Fruit fly (Drosophila melanogaster) whole organism, wandering third instar larva: Measurements from ENCODE around the gene Rpt5.

Experiments used
- CG32264 ChIP-seq: fragments of 200-800 bp; sonication (Bioruptor generic); optimal IDR thresholded peaks from 2 replicates; lab custom pipeline; 2016; ENCODE audit warnings: missing biosample characterization, missing genetic modification characterization
- CG9705 ChIP-seq: fragments of 200-800 bp; sonication (Bioruptor generic); optimal IDR thresholded peaks from 2 replicates; lab custom pipeline; 2018; ENCODE audit warnings: missing biosample characterization, mild to moderate bottlenecking, missing genetic modification characterization
- Dfd ChIP-seq: fragments of >200 bp; optimal IDR thresholded peaks from 2 replicates; lab custom pipeline; 2017; ENCODE audit warnings: missing biosample characterization, missing genetic modification characterization
- Dif ChIP-seq: fragments of 200-275, 200-300 bp; sonication (Bioruptor generic); optimal IDR thresholded peaks from 2 replicates; lab custom pipeline; 2018; ENCODE audit warnings: missing biosample characterization, missing genetic modification characterization; ENCODE audit not compliant: partially characterized antibody
- HLH106 ChIP-seq: fragments of 200-800 bp; optimal IDR thresholded peaks from 3 replicates; lab custom pipeline; 2019; ENCODE audit warnings: missing biosample characterization, mild to moderate bottlenecking, missing genetic modification characterization, moderate library complexity
- Hnf4 ChIP-seq: fragments of 200-800 bp; sonication (Bioruptor generic); optimal IDR thresholded peaks from 2 replicates; lab custom pipeline; 2016; ENCODE audit warnings: missing biosample characterization, mild to moderate bottlenecking, missing genetic modification characterization
- Hr83 ChIP-seq: fragments of 200-300 bp; sonication (Bioruptor generic); optimal IDR thresholded peaks from 2 replicates; lab custom pipeline; 2016; ENCODE audit warnings: missing biosample characterization, mild to moderate bottlenecking, missing genetic modification characterization, moderate library complexity; ENCODE audit not compliant: poor library complexity, severe bottlenecking
- Jra ChIP-seq: sonication (Bioruptor generic); optimal IDR thresholded peaks from 2 replicates; lab custom pipeline; 2016; ENCODE audit warnings: missing biosample characterization, missing genetic modification characterization
- Myc ChIP-seq: fragments of >200 bp; optimal IDR thresholded peaks from 2 replicates; lab custom pipeline; 2017
- OdsH ChIP-seq: fragments of 200-800 bp; sonication (Bioruptor generic); optimal IDR thresholded peaks from 2 replicates; lab custom pipeline; 2016; ENCODE audit warnings: missing biosample characterization, mild to moderate bottlenecking, missing genetic modification characterization
- Rel ChIP-seq, 2 experiments: fragments of 200-800 bp; sonication (Bioruptor generic) in 1 of 2; optimal IDR thresholded peaks; 2 replicates in 1 of 2; 3 replicates in 1 of 2; lab custom pipeline; 2016 to 2019; ENCODE audit warnings: mild to moderate bottlenecking in 2 of 2, missing biosample characterization in 2 of 2, missing genetic modification characterization in 2 of 2, moderate library complexity in 1 of 2
- Sp1 ChIP-seq: fragments of 200-800 bp; sonication (Bioruptor generic); optimal IDR thresholded peaks from 3 replicates; lab custom pipeline; 2019; ENCODE audit warnings: missing biosample characterization, mild to moderate bottlenecking, missing genetic modification characterization, moderate library complexity
- Vsx2 ChIP-seq: fragments of 200-300, 225-300 bp; sonication (Bioruptor generic); optimal IDR thresholded peaks from 2 replicates; lab custom pipeline; 2018; ENCODE audit warnings: missing biosample characterization, missing genetic modification characterization; ENCODE audit not compliant: partially characterized antibody
- br ChIP-seq: fragments of 200-800 bp; sonication (Bioruptor generic); optimal IDR thresholded peaks from 2 replicates; lab custom pipeline; 2016; ENCODE audit warnings: missing biosample characterization, missing genetic modification characterization
- brk ChIP-seq: fragments of 200-800 bp; sonication (Bioruptor generic); optimal IDR thresholded peaks from 2 replicates; lab custom pipeline; 2016; ENCODE audit warnings: missing biosample characterization, mild to moderate bottlenecking, missing genetic modification characterization
- dl ChIP-seq, 2 experiments: fragments of 175-275, 200-275 bp in 1 of 2; fragments of 200-275 bp in 1 of 2; sonication (Bioruptor generic); optimal IDR thresholded peaks; lab custom pipeline; 2018; ENCODE audit warnings: mild to moderate bottlenecking in 2 of 2, missing biosample characterization in 2 of 2, missing genetic modification characterization in 2 of 2, moderate library complexity in 2 of 2; ENCODE audit not compliant: partially characterized antibody in 2 of 2, insufficient read depth in 1 of 2
- dmrt93B ChIP-seq: fragments of 200-800 bp; sonication (Bioruptor generic); optimal IDR thresholded peaks from 2 replicates; lab custom pipeline; 2018; ENCODE audit warnings: missing biosample characterization, mild to moderate bottlenecking, missing genetic modification characterization
- dsf ChIP-seq: sonication (Bioruptor generic); optimal IDR thresholded peaks from 2 replicates; lab custom pipeline; 2016; ENCODE audit warnings: missing biosample characterization, missing genetic modification characterization, borderline replicate concordance
- ey ChIP-seq: fragments of 200-800 bp; sonication (Bioruptor generic); optimal IDR thresholded peaks from 2 replicates; lab custom pipeline; 2016; ENCODE audit warnings: missing biosample characterization, missing genetic modification characterization
- foxo ChIP-seq, 2 experiments: fragments of 200-800 bp; sonication (Bioruptor generic); optimal IDR thresholded peaks; 2 replicates in 1 of 2; 3 replicates in 1 of 2; lab custom pipeline; 2016 to 2017; ENCODE audit warnings: missing biosample characterization in 2 of 2, missing genetic modification characterization in 2 of 2
- fru ChIP-seq: fragments of 200-800 bp; sonication (Bioruptor generic); optimal IDR thresholded peaks from 3 replicates; lab custom pipeline; 2016; ENCODE audit warnings: missing biosample characterization, mild to moderate bottlenecking, missing genetic modification characterization
- h ChIP-seq: fragments of 200-800 bp; sonication (Bioruptor generic); optimal IDR thresholded peaks from 3 replicates; lab custom pipeline; 2016; ENCODE audit warnings: missing biosample characterization, mild to moderate bottlenecking, missing genetic modification characterization
- jim ChIP-seq: fragments of 175-275, 200-325 bp; sonication (Bioruptor generic); optimal IDR thresholded peaks from 2 replicates; lab custom pipeline; 2016; ENCODE audit warnings: missing biosample characterization, mild to moderate bottlenecking, missing genetic modification characterization
- lola ChIP-seq: fragments of >200 bp; optimal IDR thresholded peaks from 2 replicates; lab custom pipeline; 2017; ENCODE audit warnings: missing biosample characterization, missing genetic modification characterization
- psq ChIP-seq: fragments of 200-800 bp; sonication (Bioruptor generic); optimal IDR thresholded peaks from 3 replicates; lab custom pipeline; 2017; ENCODE audit warnings: missing biosample characterization, mild to moderate bottlenecking, missing genetic modification characterization, moderate library complexity
- rgr ChIP-seq: fragments of 200-800 bp; sonication (Bioruptor generic); optimal IDR thresholded peaks from 3 replicates; lab custom pipeline; 2016; ENCODE audit warnings: missing biosample characterization, mild to moderate bottlenecking, missing genetic modification characterization
- sage ChIP-seq: fragments of 200-800 bp; sonication (Bioruptor generic); optimal IDR thresholded peaks from 2 replicates; lab custom pipeline; 2016; ENCODE audit warnings: missing biosample characterization, mild to moderate bottlenecking, missing genetic modification characterization
- sv ChIP-seq: fragments of 200-800 bp; sonication (Bioruptor generic); optimal IDR thresholded peaks from 3 replicates; lab custom pipeline; 2016; ENCODE audit warnings: missing biosample characterization, missing genetic modification characterization
- tai ChIP-seq: sonication (Bioruptor generic); optimal IDR thresholded peaks from 2 replicates; lab custom pipeline; 2016; ENCODE audit warnings: missing biosample characterization, missing genetic modification characterization
- woc ChIP-seq: sonication (Bioruptor generic); optimal IDR thresholded peaks from 2 replicates; lab custom pipeline; 2016; ENCODE audit warnings: missing biosample characterization, mild to moderate bottlenecking, missing genetic modification characterization

Rpt5 gene

DNA sequence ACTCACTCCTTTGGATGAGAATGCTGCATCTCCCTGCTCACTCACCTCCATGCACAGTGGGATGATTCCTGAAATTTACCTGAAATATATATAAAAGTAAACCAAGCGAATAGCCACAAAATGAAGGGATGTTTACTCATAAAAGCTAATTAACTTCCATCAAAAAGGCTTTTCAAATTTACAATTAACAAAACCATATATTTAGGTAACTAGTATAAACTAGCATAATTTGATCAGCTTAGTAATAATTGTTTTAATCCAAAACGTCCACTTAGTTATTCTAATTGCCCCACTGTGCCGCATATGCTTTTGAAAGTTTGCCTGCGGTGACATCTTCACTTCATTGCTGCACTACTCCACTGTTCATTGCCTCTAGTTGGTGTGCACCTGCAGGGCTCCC lies 31.3 kb downstream of the Rpt5 start (continued):
- TF ChIP-seq woc (GFP tag; lab: Kevin White, UChicago) = peak; percentile 54
- peak; percentile 34 for TF ChIP-seq psq (GFP tag; lab: Kevin White, UChicago)
- no peak for TF ChIP-seq sage (GFP tag; lab: Kevin White, UChicago)
- no peak for TF ChIP-seq Hnf4 (GFP tag; lab: Kevin White, UChicago)
- no peak for TF ChIP-seq lola (GFP tag; lab: Kevin White, UChicago)
- no peak for TF ChIP-seq jim (GFP tag; lab: Kevin White, UChicago)
- TF ChIP-seq dmrt93B (GFP tag; lab: Kevin White, UChicago) = no peak

DNA sequence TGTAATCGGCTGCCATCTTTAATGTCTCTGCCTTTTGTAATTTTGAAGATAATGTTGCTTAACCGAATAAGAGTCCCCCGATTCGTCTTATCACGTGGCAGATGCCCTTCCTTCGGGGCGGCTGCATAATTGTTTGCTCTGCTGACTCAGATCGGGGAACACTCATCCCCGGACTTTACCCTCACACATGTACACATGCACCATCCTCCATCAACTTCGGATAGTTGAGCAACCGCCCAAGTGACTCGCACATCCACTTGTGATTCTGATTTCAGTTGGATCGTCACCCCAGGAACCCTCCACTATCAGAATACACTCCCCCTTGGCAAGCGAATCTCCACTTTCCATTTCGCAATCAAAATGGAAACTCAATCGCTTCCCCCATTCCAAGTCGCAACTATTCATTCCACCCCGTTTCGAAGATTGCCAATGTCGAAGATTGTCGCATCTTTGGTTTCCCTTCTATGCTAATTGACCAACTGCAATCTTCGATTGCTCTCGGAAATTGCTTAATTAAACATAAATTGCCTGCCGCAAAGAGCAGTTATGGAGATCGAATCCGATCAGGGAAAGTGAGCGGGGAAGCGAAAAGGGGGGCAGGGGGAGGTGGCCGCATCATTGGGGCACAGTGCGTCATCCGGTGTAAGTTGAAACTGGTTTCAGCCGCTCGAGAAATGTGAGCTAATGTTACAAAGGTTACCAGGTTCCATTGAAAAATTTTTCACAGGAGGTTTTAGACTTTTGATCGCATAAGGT lies 32.4 kb downstream of the Rpt5 start:
- TF ChIP-seq CG9705 (GFP tag; lab: Kevin White, UChicago) (no peak), Myc (no peak), Vsx2 (GFP tag; lab: Kevin White, UChicago) (no peak), Dfd (GFP tag; lab: Kevin White, UChicago) (no peak), jim (GFP tag; lab: Kevin White, UChicago) (no peak), Jra (GFP tag; lab: Kevin White, UChicago) (no peak), psq (GFP tag; lab: Kevin White, UChicago) (no peak), tai (GFP tag; lab: Kevin White, UChicago) (no peak), Rel (GFP tag; optimal IDR thresholded peaks at IDR 0.05; lab: Kevin White, UChicago) (no peak), Rel (tag; optimal IDR thresholded peaks at IDR 0.05; lab: Kevin White, UChicago) (no peak), ey (GFP tag; lab: Kevin White, UChicago) (no peak), OdsH (GFP tag; lab: Kevin White, UChicago) (no peak), Hr83 (no peak), dsf (GFP tag; lab: Kevin White, UChicago) (no peak), Hnf4 (GFP tag; lab: Kevin White, UChicago) (no peak), dl (GFP tag; optimal IDR thresholded peaks at IDR 0.05; lab: Kevin White, UChicago; ENCODE audit: insufficient read depth in 1 of 2, partially characterized antibody in 2 of 2) (no peak)

DNA sequence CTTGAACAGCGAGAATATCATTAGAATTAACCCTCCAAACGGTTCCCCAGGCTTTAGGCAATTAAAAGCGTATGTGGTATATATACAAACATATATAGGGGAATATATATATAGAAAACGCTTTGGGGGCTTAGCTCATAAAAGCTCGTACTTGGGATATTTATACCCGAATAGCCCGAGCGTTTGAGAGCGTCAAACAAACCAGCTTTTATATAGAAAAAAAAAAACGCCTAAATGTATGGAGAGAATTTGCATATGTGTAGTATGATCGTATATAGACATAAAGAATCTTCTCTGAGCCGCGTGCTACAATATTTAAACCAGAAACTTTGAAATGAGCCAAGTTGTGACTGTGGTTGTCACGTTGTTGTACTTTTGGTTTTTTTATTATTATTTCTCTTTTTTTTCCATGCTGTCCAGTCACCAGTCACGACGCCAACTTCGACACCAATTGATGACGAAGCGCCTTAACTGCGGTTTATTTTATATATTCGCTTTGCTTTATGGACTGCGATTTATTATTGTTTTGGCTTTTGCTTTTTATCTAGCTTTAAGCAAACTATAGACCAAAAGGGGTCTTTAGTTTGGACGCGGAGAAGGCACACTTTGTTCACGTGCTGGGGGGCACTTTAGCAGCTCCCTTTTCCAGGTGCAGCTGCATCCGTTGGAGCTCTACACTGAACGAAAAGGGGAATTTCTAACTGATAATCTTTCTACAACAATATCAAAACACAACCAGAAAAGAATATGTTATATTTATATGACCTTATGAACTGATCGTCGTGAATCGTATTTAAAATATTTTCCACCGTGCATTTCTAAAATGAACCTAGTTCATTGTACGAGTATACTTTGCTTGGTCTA lies 34.3 kb downstream of the Rpt5 start:
- peak in 1 of 2 experiments; percentile 30 for TF ChIP-seq foxo (GFP tag; optimal IDR thresholded peaks at IDR 0.05; lab: Kevin White, UChicago)
- TF ChIP-seq fru (GFP tag; lab: Kevin White, UChicago) = no peak

DNA sequence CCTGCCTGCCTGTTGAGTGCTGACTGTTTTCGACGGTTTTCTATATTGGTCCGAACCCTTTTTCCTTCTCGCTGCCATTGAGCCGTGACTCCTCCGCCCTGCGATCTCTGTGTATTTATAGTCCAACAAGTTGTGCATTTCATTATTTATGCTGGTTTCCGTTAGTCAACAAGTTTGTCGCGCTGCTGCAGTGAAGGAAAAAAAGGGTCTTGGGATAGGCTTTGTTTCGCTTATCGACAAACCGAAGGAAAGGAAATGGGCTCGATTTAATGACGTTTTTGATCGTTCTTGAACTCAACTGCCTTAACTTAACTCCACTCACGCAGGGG lies 34.9 kb downstream of the Rpt5 start:
- TF ChIP-seq tai (GFP tag; lab: Kevin White, UChicago) = no peak
- TF ChIP-seq brk (GFP tag; lab: Kevin White, UChicago) = no peak
- TF ChIP-seq foxo (GFP tag; optimal IDR thresholded peaks at IDR 0.05; lab: Kevin White, UChicago) = no peak
- TF ChIP-seq, all 38 proteins: peak for 0

DNA sequence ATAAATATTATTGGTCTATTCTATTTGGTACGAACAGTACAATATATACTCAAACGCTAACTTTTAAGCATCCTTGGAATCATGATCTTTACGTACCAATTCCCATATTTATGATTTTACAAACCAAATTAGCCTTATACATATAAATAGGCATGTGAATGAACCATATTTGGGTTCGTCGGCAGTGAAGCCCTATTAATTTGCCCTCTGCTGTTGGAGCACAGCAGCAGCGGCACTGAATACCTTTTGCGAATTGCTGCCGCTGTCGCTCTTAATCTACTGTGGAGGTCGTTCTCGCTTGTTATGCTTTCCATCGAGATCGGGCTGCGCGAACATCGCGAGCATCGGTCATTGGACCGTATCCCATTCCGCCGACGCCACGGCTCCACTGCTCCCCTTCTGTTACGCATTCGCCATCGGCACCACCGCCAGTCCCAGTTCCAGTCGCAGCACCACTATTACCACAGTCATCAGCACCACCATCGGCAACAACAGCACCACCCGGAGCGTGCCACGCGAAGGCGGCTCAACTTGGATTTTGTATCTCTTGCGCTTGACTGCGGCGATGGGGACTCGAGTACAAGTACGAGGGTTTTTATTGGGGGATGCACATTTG lies 35.8 kb downstream of the Rpt5 start:
- TF ChIP-seq Hnf4 (GFP tag; lab: Kevin White, UChicago) = peak; percentile 11
- no peak for TF ChIP-seq CG32264 (GFP tag; lab: Kevin White, UChicago)
- no peak for TF ChIP-seq sv (GFP tag; lab: Kevin White, UChicago)
- peak; percentile 51 for TF ChIP-seq fru (GFP tag; lab: Kevin White, UChicago)
- TF ChIP-seq OdsH (GFP tag; lab: Kevin White, UChicago) = peak; percentile 39
- peak; percentile 38 for TF ChIP-seq dmrt93B (GFP tag; lab: Kevin White, UChicago)
- TF ChIP-seq br (GFP tag; lab: Kevin White, UChicago) = peak; percentile 60
- peak; percentile 61 for TF ChIP-seq woc (GFP tag; lab: Kevin White, UChicago)
- no peak for TF ChIP-seq jim (GFP tag; lab: Kevin White, UChicago)
- TF ChIP-seq psq (GFP tag; lab: Kevin White, UChicago) = peak; percentile 53
- peak; percentile 62 for TF ChIP-seq rgr
- TF ChIP-seq Dif (GFP tag; lab: Kevin White, UChicago) = no peak
- TF ChIP-seq HLH106 (tag; lab: Kevin White, UChicago) = peak; percentile 69
- no peak for TF ChIP-seq Rel (GFP tag; optimal IDR thresholded peaks at IDR 0.05; lab: Kevin White, UChicago)
- TF ChIP-seq Rel (tag; optimal IDR thresholded peaks at IDR 0.05; lab: Kevin White, UChicago) = peak; percentile 86
- TF ChIP-seq h (GFP tag; lab: Kevin White, UChicago) = peak; percentile 49
- peak in 1 of 2 experiments; percentile 61 for TF ChIP-seq foxo (GFP tag; optimal IDR thresholded peaks at IDR 0.05; lab: Kevin White, UChicago)
- TF ChIP-seq ey (GFP tag; lab: Kevin White, UChicago) = peak; percentile 61
- peak; percentile 65 for TF ChIP-seq Sp1 (GFP tag; lab: Kevin White, UChicago)
